Worm (Caenorhabditis elegans): ENCODE results near the gene F55F10.1.

DNA sequence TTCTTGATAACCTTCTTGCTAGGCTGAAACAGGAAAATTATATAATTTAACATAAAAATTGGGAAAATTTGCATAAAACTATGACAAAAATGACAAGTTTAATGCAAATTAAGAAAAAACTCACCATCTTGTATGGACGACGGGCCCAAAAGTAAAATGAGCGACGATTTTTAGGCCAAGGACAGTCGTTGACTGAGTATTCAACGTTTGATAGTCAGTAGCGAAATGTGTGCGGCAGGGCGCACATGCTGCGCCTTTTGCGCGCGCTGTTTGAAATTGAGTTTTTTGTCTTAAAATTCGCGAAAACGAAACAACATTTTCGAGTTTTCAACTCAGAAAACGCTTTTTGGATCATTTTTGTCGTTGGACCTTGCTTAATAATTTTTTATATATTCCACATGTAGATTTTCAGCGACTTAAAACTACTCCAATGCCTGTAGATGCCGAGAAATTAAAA lies 29.8 kb downstream of the F55F10.1 start, which contains the start of the genes rpl-7A and set-21:
- TF ChIP-seq fkh-10 (GFP tag; optimal IDR thresholded peaks at IDR 0.05) (no peak), pag-3 (tag; optimal IDR thresholded peaks at IDR 0.05; ENCODE audit: borderline replicate concordance) (no peak), ttx-3 (tag; optimal IDR thresholded peaks at IDR 0.05) (no peak), ceh-31 (tag; optimal IDR thresholded peaks at IDR 0.05) (peak; percentile 81), sox-2 (GFP tag; IDR thresholded peaks at IDR 0.05) (peak; percentile 27; the same call in 1 of the 2 replicates)

All from whole organism, late embryonic.